Worm (Caenorhabditis elegans) whole organism, L2 larva: ENCODE data around the gene str-261.

Source experiments
- R02D3.7 ChIP-seq: fragments of 150-350 bp; optimal IDR thresholded peaks from 2 replicates; lab custom pipeline; 2014; ENCODE audit warnings: missing biosample characterization, missing genetic modification characterization
- ama-1 ChIP-seq: fragments of 150-350 bp; optimal IDR thresholded peaks from 2 replicates; lab custom pipeline; 2018; ENCODE audit warnings: inconsistent platforms
- lin-13 ChIP-seq: fragments of 150-350 bp; optimal IDR thresholded peaks from 2 replicates; lab custom pipeline; 2014; ENCODE audit warnings: missing biosample characterization, missing genetic modification reagents, missing genetic modification characterization
- lin-39 ChIP-seq: fragments of 150-350 bp; optimal IDR thresholded peaks from 2 replicates; lab custom pipeline; 2014; ENCODE audit warnings: missing biosample characterization, missing genetic modification reagents, missing genetic modification characterization
- mbf-1 ChIP-seq: sonication (generic microtip); optimal IDR thresholded peaks from 2 replicates; lab custom pipeline; 2017; ENCODE audit warnings: missing biosample characterization, missing genetic modification characterization
- mdl-1 ChIP-seq, 2 experiments: fragments of 150-350 bp in 1 of 2; sonication (generic microtip) in 1 of 2; optimal IDR thresholded peaks; 2 replicates each; lab custom pipeline; 2017; ENCODE audit warnings: missing biosample characterization in 2 of 2, missing genetic modification characterization in 2 of 2
- skn-1 ChIP-seq: sonication (generic microtip); optimal IDR thresholded peaks from 2 replicates; lab custom pipeline; 2017; ENCODE audit warnings: missing biosample characterization, missing genetic modification characterization
- unc-62 ChIP-seq: fragments of 150-350 bp; optimal IDR thresholded peaks from 2 replicates; lab custom pipeline; 2014; ENCODE audit warnings: missing biosample characterization, missing genetic modification reagents, missing genetic modification characterization

- no peak for TF ChIP-seq mbf-1 (tag; lab: Kevin White, UChicago)
- no peak for TF ChIP-seq R02D3.7 (tag; lab: Kevin White, UChicago)
- no peak for TF ChIP-seq lin-39 (tag; lab: Kevin White, UChicago)
- TF ChIP-seq lin-13 (GFP tag; lab: Kevin White, UChicago): no peak
- no peak for TF ChIP-seq ama-1 (lab: Kevin White, UChicago)
- TF ChIP-seq mdl-1 (tag; optimal IDR thresholded peaks at IDR 0.05; lab: Kevin White, UChicago): no peak
- no peak for TF ChIP-seq skn-1 (tag; lab: Kevin White, UChicago)
- TF ChIP-seq unc-62 (GFP tag; lab: Kevin White, UChicago): no peak
These were observed 33.7 kb upstream of the str-261 start for ce11 chrIII:11040606-11041005.
